Fruit fly (Drosophila melanogaster): Measurements from ENCODE around the gene dar1.

- TF ChIP-seq Mio (GFP tag; optimal IDR thresholded peaks at IDR 0.05) (no peak), pan (optimal IDR thresholded peaks at IDR 0.05) (no peak), psq (GFP tag; optimal IDR thresholded peaks at IDR 0.05) (no peak), usp (GFP tag; optimal IDR thresholded peaks at IDR 0.05) (no peak), fru (GFP tag; optimal IDR thresholded peaks at IDR 0.05) (no peak), Rel (GFP tag; optimal IDR thresholded peaks at IDR 0.05) (no peak), Rel (tag; optimal IDR thresholded peaks at IDR 0.05) (no peak), dmrt93B (GFP tag; optimal IDR thresholded peaks at IDR 0.05) (no peak), jim (GFP tag; optimal IDR thresholded peaks at IDR 0.05) (no peak), OdsH (GFP tag; optimal IDR thresholded peaks at IDR 0.05) (no peak), Dfd (GFP tag; optimal IDR thresholded peaks at IDR 0.05) (no peak), CG32264 (GFP tag; optimal IDR thresholded peaks at IDR 0.05) (no peak)
Measured at dm6 chr3L:3596346-3596745, 29.8 kb upstream of the dar1 start.
